Fruit fly (Drosophila melanogaster) S2 (cell line): ENCODE measurements around the gene ckd.

ENCODE experiments used
- CG8478 ChIP-seq: fragments of >200 bp; optimal IDR thresholded peaks from 2 replicates; lab custom pipeline; 2018
- CTCF ChIP-seq, 2 experiments: fragments of >200 bp; optimal IDR thresholded peaks; 2 replicates each; lab custom pipeline; 2018

ckd gene

dm6 chr3L:3300345-3300744 is 42.7 kb downstream of the ckd start:
- TF ChIP-seq CTCF (optimal IDR thresholded peaks at IDR 0.05; lab: Kevin White, UChicago), result no peak
- no peak for TF ChIP-seq CG8478 (lab: Kevin White, UChicago)

dm6 chr3L:3301171-3301738 is 43.6 kb downstream of the ckd start:
- TF ChIP-seq CG8478 (lab: Kevin White, UChicago) (no peak), CTCF (optimal IDR thresholded peaks at IDR 0.05; lab: Kevin White, UChicago) (no peak)

- TF ChIP-seq CTCF (optimal IDR thresholded peaks at IDR 0.05; lab: Kevin White, UChicago), result no peak
These were observed 45.4 kb downstream of the ckd start, which contains the start of gene CG14968 for dm6 chr3L:3303087-3303526. Gene CG14968, minus strand, starts transcription at chr3L:3303112.

- no peak for TF ChIP-seq CG8478 (lab: Kevin White, UChicago)
- TF ChIP-seq CTCF (optimal IDR thresholded peaks at IDR 0.05; lab: Kevin White, UChicago), result no peak
These were observed 46.1 kb downstream of the ckd start, which contains the start of gene ZnT63C for dm6 chr3L:3303534-3304459. Gene ZnT63C, plus strand, starts transcription at chr3L:3303708.

- TF ChIP-seq CTCF (optimal IDR thresholded peaks at IDR 0.05; lab: Kevin White, UChicago) (no peak), CG8478 (lab: Kevin White, UChicago) (no peak)
These were observed 47.1 kb downstream of the ckd start for dm6 chr3L:3304740-3305139.

dm6 chr3L:3305430-3305829 is 47.8 kb downstream of the ckd start:
- TF ChIP-seq CG8478 (lab: Kevin White, UChicago), result no peak
- no peak for TF ChIP-seq CTCF (optimal IDR thresholded peaks at IDR 0.05; lab: Kevin White, UChicago)

dm6 chr3L:3306515-3306914 is 48.8 kb downstream of the ckd start:
- no peak for TF ChIP-seq CG8478 (lab: Kevin White, UChicago)
- TF ChIP-seq CTCF (optimal IDR thresholded peaks at IDR 0.05; lab: Kevin White, UChicago), result no peak

dm6 chr3L:3307593-3307992 is 49.9 kb downstream of the ckd start:
- TF ChIP-seq CTCF (optimal IDR thresholded peaks at IDR 0.05; lab: Kevin White, UChicago), result no peak
- no peak for TF ChIP-seq CG8478 (lab: Kevin White, UChicago)

dm6 chr3L:3308676-3309613 is 51.3 kb downstream of the ckd start:
- TF ChIP-seq CTCF (optimal IDR thresholded peaks at IDR 0.05; lab: Kevin White, UChicago), result no peak
- TF ChIP-seq CG8478 (lab: Kevin White, UChicago), result no peak

- no peak for TF ChIP-seq CTCF (optimal IDR thresholded peaks at IDR 0.05; lab: Kevin White, UChicago)
- TF ChIP-seq CG8478 (lab: Kevin White, UChicago), result no peak
These were observed 56.4 kb downstream of the ckd start, which contains the start of gene Drsl2 for dm6 chr3L:3314049-3314448. Gene Drsl2, plus strand, starts transcription at chr3L:3314349.

- TF ChIP-seq CTCF (optimal IDR thresholded peaks at IDR 0.05; lab: Kevin White, UChicago) (no peak), CG8478 (lab: Kevin White, UChicago) (no peak)
These were observed 57.0 kb downstream of the ckd start, which contains the start of gene Drsl3 for dm6 chr3L:3314696-3315095. Gene Drsl3, plus strand, starts transcription at chr3L:3314996.

- TF ChIP-seq CG8478 (lab: Kevin White, UChicago) (no peak), CTCF (optimal IDR thresholded peaks at IDR 0.05; lab: Kevin White, UChicago) (no peak)
These were observed 57.6 kb downstream of the ckd start, which contains the start of gene Drsl4 for dm6 chr3L:3315288-3315687. Gene Drsl4, plus strand, starts transcription at chr3L:3315620.

dm6 chr3L:3316441-3316840 is 58.8 kb downstream of the ckd start, which contains the start of gene Drsl5:
Gene Drsl5, plus strand, starts transcription at chr3L:3316781.
- TF ChIP-seq CTCF (optimal IDR thresholded peaks at IDR 0.05; lab: Kevin White, UChicago) (no peak), CG8478 (lab: Kevin White, UChicago) (no peak)
